Worm (Caenorhabditis elegans) whole organism, late embryonic: ENCODE results near the gene aipr-1.

Source experiments
- C38D4.7 ChIP-seq: fragments of 200-800 bp; sonication (Bioruptor generic); optimal IDR thresholded peaks from 2 replicates; lab custom pipeline; 2018; ENCODE audit warnings: mild to moderate bottlenecking, missing genetic modification characterization, moderate library complexity, missing compliant biosample characterization
- F13H6.1 ChIP-seq: sonication (generic microtip); optimal IDR thresholded peaks from 2 replicates; lab custom pipeline; 2016; ENCODE audit warnings: missing genetic modification characterization, missing compliant biosample characterization
- K02D7.2 ChIP-seq: sonication (generic microtip); optimal IDR thresholded peaks from 2 replicates; lab custom pipeline; 2017; ENCODE audit warnings: mild to moderate bottlenecking, missing genetic modification characterization, missing compliant biosample characterization
- K09A11.1 ChIP-seq: sonication (generic microtip); optimal IDR thresholded peaks from 2 replicates; lab custom pipeline; 2017; ENCODE audit warnings: antibody characterized with exemption, mild to moderate bottlenecking, missing genetic modification characterization, missing compliant biosample characterization; ENCODE audit not compliant: insufficient read depth
- T23F11.4 ChIP-seq: fragments of 200-800 bp; sonication (Bioruptor generic); optimal IDR thresholded peaks from 2 replicates; lab custom pipeline; 2018; ENCODE audit warnings: mild to moderate bottlenecking, missing genetic modification characterization, missing compliant biosample characterization
- ahr-1 ChIP-seq: sonication (generic microtip); optimal IDR thresholded peaks from 2 replicates; lab custom pipeline; 2016; ENCODE audit warnings: missing genetic modification characterization, missing compliant biosample characterization
- ama-1 ChIP-seq: fragments of 150-350 bp; optimal IDR thresholded peaks from 2 replicates; lab custom pipeline; 2014
- ceh-14 ChIP-seq: sonication (generic microtip); optimal IDR thresholded peaks from 2 replicates; lab custom pipeline; 2016; ENCODE audit warnings: missing genotype, missing genetic modification characterization, missing compliant biosample characterization
- ceh-2 ChIP-seq: sonication (generic microtip); optimal IDR thresholded peaks from 2 replicates; lab custom pipeline; 2016; ENCODE audit warnings: missing genotype, missing genetic modification characterization, missing compliant biosample characterization
- ceh-22 ChIP-seq: sonication (generic microtip); optimal IDR thresholded peaks from 2 replicates; lab custom pipeline; 2017; ENCODE audit warnings: missing biosample characterization, missing genetic modification characterization
- ceh-45 ChIP-seq: fragments of 200-800 bp; sonication (Bioruptor generic); IDR thresholded peaks from 2 replicates; pipeline ENCODE4 v1.3.6; 2022; ENCODE audit warnings: missing genetic modification reagents, missing genetic modification characterization, missing compliant biosample characterization
- ceh-48 ChIP-seq: sonication (generic microtip); optimal IDR thresholded peaks from 2 replicates; lab custom pipeline; 2016; ENCODE audit warnings: missing genetic modification characterization, inconsistent platforms, missing compliant biosample characterization
- ceh-6 ChIP-seq: fragments of 200-800 bp; sonication (Bioruptor generic); optimal IDR thresholded peaks from 2 replicates; lab custom pipeline; 2018; ENCODE audit warnings: mild to moderate bottlenecking, missing genetic modification characterization, missing compliant biosample characterization
- ceh-9 ChIP-seq: sonication (generic microtip); optimal IDR thresholded peaks from 2 replicates; lab custom pipeline; 2016; ENCODE audit warnings: mild to moderate bottlenecking, missing genetic modification characterization, inconsistent platforms, missing compliant biosample characterization
- che-1 ChIP-seq: sonication (generic microtip); optimal IDR thresholded peaks from 2 replicates; lab custom pipeline; 2016; ENCODE audit warnings: mild to moderate bottlenecking, missing genetic modification characterization, missing compliant biosample characterization
- dmd-4 ChIP-seq: sonication (generic microtip); optimal IDR thresholded peaks from 2 replicates; lab custom pipeline; 2016; ENCODE audit warnings: borderline replicate concordance, missing genetic modification characterization, missing compliant biosample characterization
- dve-1 ChIP-seq: sonication (generic microtip); optimal IDR thresholded peaks from 2 replicates; lab custom pipeline; 2017; ENCODE audit warnings: antibody characterized with exemption, mild to moderate bottlenecking, missing genetic modification characterization, missing compliant biosample characterization
- elt-4 ChIP-seq: sonication (generic microtip); optimal IDR thresholded peaks from 2 replicates; lab custom pipeline; 2016; ENCODE audit warnings: missing genetic modification characterization, missing compliant biosample characterization
- eyg-1 ChIP-seq: sonication (generic microtip); optimal IDR thresholded peaks from 2 replicates; lab custom pipeline; 2016; ENCODE audit warnings: missing genotype, missing genetic modification characterization, missing compliant biosample characterization
- fkh-6 ChIP-seq: sonication (generic microtip); optimal IDR thresholded peaks from 2 replicates; lab custom pipeline; 2016; ENCODE audit warnings: missing genetic modification characterization, missing compliant biosample characterization
- gmeb-2 ChIP-seq: sonication (generic microtip); optimal IDR thresholded peaks from 2 replicates; lab custom pipeline; 2016; ENCODE audit warnings: missing genetic modification characterization, inconsistent platforms, missing compliant biosample characterization
- hlh-13 ChIP-seq: fragments of 200-800 bp; sonication (Bioruptor generic); optimal IDR thresholded peaks from 2 replicates; lab custom pipeline; 2018; ENCODE audit warnings: mild to moderate bottlenecking, missing genetic modification characterization, missing compliant biosample characterization
- hlh-15 ChIP-seq: sonication (generic microtip); optimal IDR thresholded peaks from 2 replicates; lab custom pipeline; 2016; ENCODE audit warnings: missing genetic modification characterization, missing compliant biosample characterization
- hlh-30 ChIP-seq: sonication (generic microtip); optimal IDR thresholded peaks from 2 replicates; lab custom pipeline; 2017; ENCODE audit warnings: antibody characterized with exemption, missing genetic modification characterization, missing compliant biosample characterization; ENCODE audit not compliant: insufficient read depth
- hlh-6 ChIP-seq: sonication (generic microtip); optimal IDR thresholded peaks from 2 replicates; lab custom pipeline; 2016; ENCODE audit warnings: missing genotype, missing genetic modification characterization, missing compliant biosample characterization
- hlh-8 ChIP-seq: sonication (generic microtip); optimal IDR thresholded peaks from 2 replicates; lab custom pipeline; 2016; ENCODE audit warnings: missing genotype, missing genetic modification characterization, missing compliant biosample characterization
- npax-4 ChIP-seq: sonication (generic microtip); optimal IDR thresholded peaks from 2 replicates; lab custom pipeline; 2016; ENCODE audit warnings: missing genetic modification characterization, missing compliant biosample characterization
- odd-2 ChIP-seq: sonication (generic microtip); optimal IDR thresholded peaks from 2 replicates; lab custom pipeline; 2017; ENCODE audit warnings: antibody characterized with exemption, mild to moderate bottlenecking, missing genetic modification characterization, missing compliant biosample characterization
- pag-3 ChIP-seq: sonication (generic microtip); optimal IDR thresholded peaks from 2 replicates; lab custom pipeline; 2016; ENCODE audit warnings: missing compliant biosample characterization, missing genetic modification characterization, borderline replicate concordance
- pat-9 ChIP-seq: fragments of 200-800 bp; sonication (Bioruptor generic); optimal IDR thresholded peaks from 2 replicates; lab custom pipeline; 2018; ENCODE audit warnings: mild to moderate bottlenecking, missing genetic modification characterization, moderate library complexity, missing compliant biosample characterization
- pax-1 ChIP-seq: fragments of 150-350 bp; optimal IDR thresholded peaks from 2 replicates; lab custom pipeline; 2014; ENCODE audit warnings: missing biosample characterization, missing genetic modification characterization
- pha-4 ChIP-seq: fragments of 150-350 bp; optimal IDR thresholded peaks from 2 replicates; lab custom pipeline; 2018; ENCODE audit warnings: missing biosample characterization, missing genetic modification reagents, missing genetic modification characterization
- pqm-1 ChIP-seq: sonication (generic microtip); optimal IDR thresholded peaks from 2 replicates; lab custom pipeline; 2016; ENCODE audit warnings: missing genetic modification characterization, missing compliant biosample characterization
- pros-1 ChIP-seq: fragments of 150-350 bp; optimal IDR thresholded peaks from 2 replicates; lab custom pipeline; 2014; ENCODE audit warnings: missing biosample characterization, missing genetic modification reagents, missing genetic modification characterization
- ref-2 ChIP-seq: sonication (generic microtip); optimal IDR thresholded peaks from 2 replicates; lab custom pipeline; 2016; ENCODE audit warnings: missing genetic modification characterization, missing compliant biosample characterization
- sdc-2 ChIP-seq: sonication (generic microtip); optimal IDR thresholded peaks from 2 replicates; lab custom pipeline; 2016; ENCODE audit warnings: missing genotype, missing genetic modification characterization, missing compliant biosample characterization
- sox-2 ChIP-seq: fragments of 200-800 bp; sonication (Bioruptor generic); IDR thresholded peaks from 2 replicates; pipeline ENCODE4 v1.3.6; 2022; ENCODE audit warnings: missing genetic modification reagents, missing genetic modification characterization, missing compliant biosample characterization
- sox-4 ChIP-seq: sonication (generic microtip); optimal IDR thresholded peaks from 2 replicates; lab custom pipeline; 2017; ENCODE audit warnings: mild to moderate bottlenecking, missing genetic modification characterization, inconsistent platforms, missing compliant biosample characterization
- syd-9 ChIP-seq: sonication (generic microtip); optimal IDR thresholded peaks from 2 replicates; lab custom pipeline; 2016; ENCODE audit warnings: mild to moderate bottlenecking, missing genetic modification characterization, moderate library complexity, missing compliant biosample characterization
- tbx-2 ChIP-seq: sonication (generic microtip); optimal IDR thresholded peaks from 2 replicates; lab custom pipeline; 2016; ENCODE audit warnings: missing genetic modification characterization, missing compliant biosample characterization
- tbx-7 ChIP-seq: sonication (generic microtip); optimal IDR thresholded peaks from 2 replicates; lab custom pipeline; 2016; ENCODE audit warnings: missing genotype, missing genetic modification characterization, missing compliant biosample characterization
- ttx-3 ChIP-seq: sonication (generic microtip); optimal IDR thresholded peaks from 2 replicates; lab custom pipeline; 2016; ENCODE audit warnings: missing genetic modification reagents, missing genetic modification characterization, missing compliant biosample characterization
- unc-55 ChIP-seq: sonication (generic microtip); optimal IDR thresholded peaks from 2 replicates; lab custom pipeline; 2017; ENCODE audit warnings: missing biosample characterization, missing genetic modification reagents, missing genetic modification characterization
- unc-86 ChIP-seq: sonication (generic microtip); optimal IDR thresholded peaks from 2 replicates; lab custom pipeline; 2016; ENCODE audit warnings: missing genetic modification characterization, missing compliant biosample characterization
- zip-5 ChIP-seq: sonication (generic microtip); optimal IDR thresholded peaks from 2 replicates; lab custom pipeline; 2016; ENCODE audit warnings: missing genetic modification characterization, missing compliant biosample characterization

The aipr-1 gene

DNA sequence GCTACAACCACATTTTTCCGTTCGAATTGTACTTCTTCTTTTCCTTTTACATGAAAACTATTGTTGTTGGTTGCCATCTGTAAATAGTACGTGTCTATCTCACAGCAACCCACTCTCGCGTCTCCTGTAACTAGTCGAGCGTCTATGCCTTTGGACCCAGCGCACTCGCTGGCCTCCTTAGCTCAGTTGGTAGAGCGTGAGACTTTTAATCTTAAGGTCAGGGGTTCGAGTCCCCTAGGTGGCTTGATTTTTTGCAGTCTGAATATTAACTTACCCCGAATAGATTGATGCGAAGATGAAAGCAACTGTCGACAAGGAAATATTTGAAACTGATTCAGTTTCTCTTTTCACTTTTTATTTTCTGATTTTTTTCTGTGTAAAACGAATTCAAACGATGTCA, 29.0 kb downstream of the aipr-1 start, which contains the start of gene mpz-3 (continued):
- TF ChIP-seq gmeb-2 (tag; lab: Kevin White, UChicago) (no peak), odd-2 (tag; lab: Kevin White, UChicago) (no peak), pat-9 (tag; lab: Kevin White, UChicago) (peak; percentile 38), ceh-45 (GFP tag; lab: Robert Waterston, UW) (no peak), sox-4 (tag; lab: Kevin White, UChicago) (peak; percentile 37), pha-4 (tag; lab: Kevin White, UChicago) (no peak), che-1 (tag; lab: Kevin White, UChicago) (peak; percentile 20), npax-4 (tag; lab: Kevin White, UChicago) (peak; percentile 16), ahr-1 (tag; lab: Kevin White, UChicago) (no peak), hlh-6 (tag; lab: Kevin White, UChicago) (peak; percentile 47), ceh-2 (tag; lab: Kevin White, UChicago) (peak; percentile 2), ceh-22 (tag; lab: Kevin White, UChicago) (no peak), fkh-6 (no peak), hlh-30 (tag; lab: Kevin White, UChicago) (no peak), sdc-2 (tag; lab: Kevin White, UChicago) (no peak), C38D4.7 (GFP tag; lab: Kevin White, UChicago) (peak; percentile 8), ama-1 (lab: Kevin White, UChicago) (no peak), eyg-1 (tag; lab: Kevin White, UChicago) (no peak), sox-2 (peak; percentile 27; the same call in 1 of the 2 replicates), elt-4 (tag; lab: Kevin White, UChicago) (no peak), dve-1 (tag; lab: Kevin White, UChicago) (peak; percentile 30), tbx-7 (no peak), pax-1 (no peak), F13H6.1 (tag; lab: Kevin White, UChicago) (no peak), pag-3 (tag; lab: Kevin White, UChicago) (no peak), pqm-1 (tag; lab: Kevin White, UChicago) (no peak), ceh-6 (GFP tag; lab: Kevin White, UChicago) (peak; percentile 42), K09A11.1 (no peak), syd-9 (tag; lab: Kevin White, UChicago) (peak; percentile 2), hlh-15 (tag; lab: Kevin White, UChicago) (no peak), hlh-8 (tag; lab: Kevin White, UChicago) (no peak), K02D7.2 (peak; percentile 10), pros-1 (no peak), ceh-48 (tag; lab: Kevin White, UChicago) (no peak), zip-5 (tag; lab: Kevin White, UChicago) (no peak)

DNA sequence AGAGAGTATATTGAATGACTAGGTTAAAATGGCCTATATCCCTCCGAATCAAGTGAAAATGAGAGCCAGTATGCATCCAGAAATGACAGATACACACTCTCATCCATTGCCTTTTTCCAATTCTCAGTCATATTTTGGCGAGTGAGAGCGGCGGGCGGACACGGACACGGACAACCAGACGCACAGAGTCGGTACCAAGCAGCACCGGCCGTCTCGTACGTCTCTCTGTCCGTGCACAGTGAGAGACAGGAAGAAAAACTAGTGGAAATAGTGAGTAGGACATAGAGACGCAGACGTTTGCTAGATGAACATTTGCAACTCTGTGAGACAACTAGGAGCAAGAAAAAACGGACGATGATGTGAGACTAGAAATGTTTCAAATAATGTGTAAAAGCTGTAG, 30.8 kb downstream of the aipr-1 start:
- TF ChIP-seq dve-1 (tag; lab: Kevin White, UChicago) = no peak
- TF ChIP-seq unc-55 (GFP tag; lab: Kevin White, UChicago) = peak; percentile 55
- peak; percentile 27 for TF ChIP-seq ref-2 (tag; lab: Kevin White, UChicago)
- peak; percentile 25 for TF ChIP-seq tbx-2 (tag; lab: Kevin White, UChicago)
- peak; percentile 8 for TF ChIP-seq ceh-14 (tag; lab: Kevin White, UChicago)

DNA sequence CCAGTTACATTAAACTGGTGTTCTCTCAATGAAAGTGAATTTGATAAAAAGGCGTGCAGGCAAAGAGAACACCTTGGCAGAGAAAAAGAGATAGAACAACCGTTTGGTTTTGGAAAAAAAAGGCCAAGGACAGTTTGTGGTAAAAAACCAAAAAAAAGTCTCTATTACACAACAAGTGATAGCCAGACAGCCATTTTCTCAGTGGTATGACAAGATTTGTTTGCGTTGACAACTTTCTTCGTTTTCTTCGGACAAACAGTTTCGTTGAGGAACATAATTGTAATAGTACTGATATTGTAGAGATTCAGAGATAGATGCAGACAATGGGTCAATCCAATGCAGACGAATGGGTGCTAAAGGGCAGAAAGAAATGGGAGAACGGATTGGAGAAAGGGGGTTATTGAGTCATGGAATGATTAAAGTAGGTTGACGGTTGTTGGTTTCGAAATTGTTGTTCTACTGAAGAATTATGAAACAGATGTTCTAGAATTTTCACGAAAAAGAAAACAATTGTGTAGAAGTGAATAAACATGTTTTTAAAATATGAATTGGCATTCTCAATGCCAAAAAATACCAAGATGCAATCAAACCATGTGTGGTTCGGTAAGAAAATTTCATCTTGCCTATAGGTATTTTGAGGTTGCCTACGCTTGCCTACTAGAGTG, 31.7 kb downstream of the aipr-1 start:
- TF ChIP-seq dmd-4 (tag; lab: Kevin White, UChicago) = no peak
- no peak for TF ChIP-seq ahr-1 (tag; lab: Kevin White, UChicago)
- TF ChIP-seq F13H6.1 (tag; lab: Kevin White, UChicago) = no peak
- no peak for TF ChIP-seq tbx-7
- TF ChIP-seq ceh-6 (GFP tag; lab: Kevin White, UChicago) = no peak
- TF ChIP-seq pat-9 (tag; lab: Kevin White, UChicago) = no peak
- no peak for TF ChIP-seq T23F11.4 (GFP tag; lab: Kevin White, UChicago)
- no peak for TF ChIP-seq unc-86 (tag; lab: Kevin White, UChicago)
- TF ChIP-seq npax-4 (tag; lab: Kevin White, UChicago) = no peak
- TF ChIP-seq unc-55 (GFP tag; lab: Kevin White, UChicago) = no peak
- no peak for TF ChIP-seq ceh-48 (tag; lab: Kevin White, UChicago)
- TF ChIP-seq dve-1 (tag; lab: Kevin White, UChicago) = no peak
- TF ChIP-seq hlh-13 (GFP tag; lab: Kevin White, UChicago) = no peak
- TF ChIP-seq zip-5 (tag; lab: Kevin White, UChicago) = no peak
- no peak for TF ChIP-seq ceh-9 (tag; lab: Kevin White, UChicago)
- TF ChIP-seq ttx-3 = no peak
